Fruit fly (Drosophila melanogaster): ENCODE measurements around the gene PpV.

DNA sequence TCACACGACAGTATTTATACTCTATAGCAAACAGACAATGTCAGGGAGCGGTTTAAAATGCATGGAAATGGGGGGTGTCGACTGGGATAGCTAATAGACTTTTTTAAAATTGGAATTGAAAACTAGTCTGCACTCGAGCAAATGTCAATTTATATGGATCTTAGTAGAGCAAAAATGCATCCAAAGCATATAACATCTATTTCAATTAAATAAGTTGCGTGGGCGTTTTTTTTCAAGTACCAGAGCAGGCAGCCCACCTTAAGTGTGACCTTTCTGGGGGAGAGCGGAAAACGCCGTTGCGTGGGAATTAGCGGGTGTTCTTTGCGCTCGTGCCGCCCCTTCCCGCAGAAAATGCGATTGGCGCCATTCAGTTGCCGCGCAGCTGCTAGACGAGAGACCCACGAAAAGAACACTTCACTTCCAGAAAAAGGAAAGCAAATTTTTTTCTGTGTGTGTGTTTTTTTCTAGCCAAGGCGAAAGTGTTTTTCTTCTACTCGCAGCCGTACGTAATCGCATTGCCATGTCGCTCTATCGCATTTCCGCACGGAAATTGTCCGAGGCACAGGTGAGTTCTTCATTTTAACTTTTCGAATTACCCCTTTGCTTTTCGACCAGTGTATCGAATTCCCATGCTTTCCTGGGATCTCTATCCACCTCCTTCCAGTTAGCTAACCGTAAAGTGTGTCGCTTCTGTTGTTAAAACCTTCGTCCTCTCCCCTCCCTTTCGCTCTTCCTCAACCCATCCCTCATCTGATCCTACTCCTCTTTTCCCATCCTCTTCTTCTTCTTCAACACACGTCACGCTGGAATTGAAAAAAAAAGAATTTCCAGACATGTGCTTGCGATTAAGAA lies 20.6 kb downstream of the PpV start:
- no peak for TF ChIP-seq CTCF (optimal IDR thresholded peaks at IDR 0.05)
- no peak for TF ChIP-seq CG8478 (optimal IDR thresholded peaks at IDR 0.05)
